Worm (Caenorhabditis elegans): Measurements from ENCODE around the gene scpl-4.

scpl-4 gene

DNA sequence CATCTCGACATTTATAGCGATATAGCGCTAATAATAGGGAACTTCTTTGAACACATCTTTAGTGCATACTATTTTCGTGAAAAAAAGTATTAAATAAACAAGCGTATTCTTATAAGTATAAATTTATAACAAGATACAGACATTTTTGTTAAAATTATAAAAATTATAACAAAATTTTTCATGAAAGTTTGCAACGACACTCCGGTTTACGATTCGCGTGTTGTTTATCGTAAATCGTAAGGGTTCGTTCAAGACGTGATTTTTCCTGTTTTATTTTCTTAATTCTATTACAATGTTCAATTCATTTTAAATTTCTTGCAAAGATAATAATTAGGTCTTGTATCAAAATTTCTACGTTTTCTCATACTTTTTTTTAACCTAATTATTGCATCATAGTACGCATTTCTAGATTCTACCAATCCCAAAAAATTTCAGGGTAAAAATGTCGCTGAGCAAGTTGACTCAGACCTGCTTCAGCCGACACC lies at the start of gene scpl-4:
TSS of gene scpl-4 (plus strand) at position 435 of the 485 bp plus-strand sequence.
- TF ChIP-seq Y53G8AR.9 (GFP tag; conservative IDR thresholded peaks at IDR 0.05) (no peak), attf-3 (GFP tag; conservative IDR thresholded peaks at IDR 0.05) (peak; percentile 75), dpff-1 (tag; optimal IDR thresholded peaks at IDR 0.05) (no peak), nhr-179 (tag; optimal IDR thresholded peaks at IDR 0.05) (no peak), ceh-100 (GFP tag; IDR thresholded peaks at IDR 0.05) (no peak), F52B5.7 (tag; optimal IDR thresholded peaks at IDR 0.05) (no peak), unc-130 (GFP tag; optimal IDR thresholded peaks at IDR 0.05) (no peak), C17E4.6 (GFP tag; IDR thresholded peaks at IDR 0.05) (no peak), cebp-1 (GFP tag; IDR thresholded peaks at IDR 0.05) (no peak), cebp-1 (tag; optimal IDR thresholded peaks at IDR 0.05) (no peak)

DNA sequence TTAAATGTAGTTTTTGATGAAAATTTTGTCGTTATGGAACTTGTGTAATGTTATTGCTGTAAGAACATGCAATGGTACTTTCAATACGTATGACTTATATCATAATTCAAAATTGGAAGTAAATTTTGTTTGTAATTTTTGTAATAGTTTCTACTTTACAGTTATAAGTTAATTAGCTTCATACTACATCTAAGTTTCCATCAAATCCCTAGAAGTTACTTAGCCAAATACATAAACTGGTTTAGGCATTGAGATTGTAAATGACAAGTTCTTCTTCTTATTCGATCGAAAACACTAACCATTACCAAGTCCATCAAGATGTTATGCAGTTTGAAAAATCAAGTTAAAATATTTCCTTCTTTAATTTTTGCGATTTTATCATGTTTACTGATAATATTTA lies 49.2 kb upstream of the scpl-4 start, which contains the start of gene F32G8.2:
TSS of gene F32G8.2 (plus strand) at position 301 of the 400 bp plus-strand sequence.
- TF ChIP-seq Y56A3A.18 (GFP tag; IDR thresholded peaks at IDR 0.05) = no peak
- no peak for TF ChIP-seq zim-3 (tag; optimal IDR thresholded peaks at IDR 0.05)
- TF ChIP-seq F10E7.11 (tag; optimal IDR thresholded peaks at IDR 0.05) = no peak
- no peak for TF ChIP-seq aptf-3 (GFP tag; IDR thresholded peaks at IDR 0.05)
- no peak for TF ChIP-seq mcd-1 (GFP tag; IDR thresholded peaks at IDR 0.05)
- no peak for TF ChIP-seq nhr-120 (GFP tag; IDR thresholded peaks at IDR 0.05)
- TF ChIP-seq cebp-2 (GFP tag; IDR thresholded peaks at IDR 0.05) = no peak
- no peak for TF ChIP-seq snpc-1.1 (tag; optimal IDR thresholded peaks at IDR 0.05; ENCODE audit: insufficient read depth)
- TF ChIP-seq hlh-26 (GFP tag; conservative IDR thresholded peaks at IDR 0.05) = no peak
- no peak for TF ChIP-seq mel-28 (tag; optimal IDR thresholded peaks at IDR 0.05; ENCODE audit: borderline replicate concordance)
- no peak for TF ChIP-seq ceh-40 (GFP tag; IDR thresholded peaks at IDR 0.05)
- no peak for TF ChIP-seq pha-4 (tag; optimal IDR thresholded peaks at IDR 0.05)

DNA sequence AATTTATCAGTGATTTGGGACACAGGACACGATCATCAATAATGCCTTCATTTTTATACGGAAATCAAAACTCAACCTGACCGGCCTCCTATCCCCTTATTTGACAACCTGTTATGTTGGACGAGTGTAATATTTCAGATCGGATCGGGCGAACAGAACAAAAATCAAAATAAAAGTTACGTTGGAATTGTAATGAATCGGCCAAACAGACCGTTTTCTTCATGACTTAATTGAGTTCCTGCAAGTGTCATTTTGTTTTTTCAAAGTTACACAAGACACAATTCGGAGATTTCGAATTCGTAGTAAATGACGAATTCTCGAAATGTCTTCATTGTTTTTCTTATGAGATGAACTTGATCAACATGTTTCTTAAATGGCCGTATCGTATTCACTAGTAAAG lies 43.7 kb upstream of the scpl-4 start, which contains the start of gene F32G8.3:
TSS of gene F32G8.3 (minus strand) at position 101 of the 400 bp plus-strand sequence.
- TF ChIP-seq mel-28 (tag; optimal IDR thresholded peaks at IDR 0.05; ENCODE audit: borderline replicate concordance) = no peak
- no peak for TF ChIP-seq ceh-40 (GFP tag; IDR thresholded peaks at IDR 0.05)
- no peak for TF ChIP-seq B0336.3 (GFP tag; IDR thresholded peaks at IDR 0.05)
- no peak for TF ChIP-seq ZK185.1 (tag; optimal IDR thresholded peaks at IDR 0.05; ENCODE audit: poor library complexity, severe bottlenecking)
- no peak for TF ChIP-seq ceh-27 (GFP tag; optimal IDR thresholded peaks at IDR 0.05)
- TF ChIP-seq ztf-28 (GFP tag; IDR thresholded peaks at IDR 0.05) = no peak
- TF ChIP-seq rpc-1 (optimal IDR thresholded peaks at IDR 0.05) = no peak
- TF ChIP-seq rpc-1 (tag; optimal IDR thresholded peaks at IDR 0.05) = no peak
- TF ChIP-seq snpc-1.3 (tag; optimal IDR thresholded peaks at IDR 0.05; ENCODE audit: insufficient read depth) = no peak
- TF ChIP-seq madf-6 (GFP tag; IDR thresholded peaks at IDR 0.05) = no peak
- no peak for TF ChIP-seq lsl-1 (GFP tag; optimal IDR thresholded peaks at IDR 0.05)
- no peak for TF ChIP-seq snpc-4 (GFP tag; optimal IDR thresholded peaks at IDR 0.05)
- no peak for TF ChIP-seq snpc-4 (tag; optimal IDR thresholded peaks at IDR 0.05)
- no peak for TF ChIP-seq rcor-1 (GFP tag; IDR thresholded peaks at IDR 0.05)
- TF ChIP-seq nhr-27 (tag; optimal IDR thresholded peaks at IDR 0.05) = no peak

DNA sequence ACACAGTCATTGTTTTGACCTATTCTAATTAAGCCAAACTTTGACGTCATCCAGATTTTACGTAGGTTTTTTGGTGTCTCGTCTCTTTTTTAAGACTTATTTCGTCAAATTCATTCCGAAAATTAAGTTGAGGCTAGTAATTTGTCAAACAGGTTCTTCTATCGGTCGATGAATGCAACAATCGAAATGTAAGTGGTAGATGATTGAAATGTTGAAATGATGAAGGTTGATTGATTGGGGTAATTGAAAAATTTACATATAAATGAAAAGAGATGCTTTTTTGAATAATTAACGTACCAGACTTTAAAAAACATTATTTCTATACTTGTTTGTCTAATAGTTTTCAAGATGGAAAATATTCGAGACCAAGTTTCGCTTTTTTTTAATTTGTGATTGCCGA lies 42.5 kb upstream of the scpl-4 start:
- TF ChIP-seq tbp1 (GFP tag; optimal IDR thresholded peaks at IDR 0.05) (no peak), bed-1 (GFP tag; IDR thresholded peaks at IDR 0.05) (no peak), chd-7 (tag; optimal IDR thresholded peaks at IDR 0.05) (no peak), sea-2 (GFP tag; IDR thresholded peaks at IDR 0.05) (no peak), pha-4 (tag; optimal IDR thresholded peaks at IDR 0.05) (no peak), ztf-22 (GFP tag; optimal IDR thresholded peaks at IDR 0.05) (no peak), Y53G8AR.9 (GFP tag; conservative IDR thresholded peaks at IDR 0.05) (no peak)
